Fruit fly (Drosophila melanogaster): ENCODE data around the gene CG33270.

The CG33270 gene

dm6 chr3L:11552996-11553671, 25.3 kb downstream of the CG33270 start (continued):
- TF ChIP-seq luna (GFP tag; optimal IDR thresholded peaks at IDR 0.05) (no peak), nerfin-1 (tag; optimal IDR thresholded peaks at IDR 0.05) (peak; percentile 69), scrt (GFP tag; optimal IDR thresholded peaks at IDR 0.05) (peak; percentile 97), Blimp-1 (GFP tag; optimal IDR thresholded peaks at IDR 0.05) (peak; percentile 32), CG8281 (tag; optimal IDR thresholded peaks at IDR 0.05) (no peak), lilli (GFP tag; optimal IDR thresholded peaks at IDR 0.05) (no peak), ham (GFP tag; IDR thresholded peaks at IDR 0.05) (no peak), gcm (GFP tag; optimal IDR thresholded peaks at IDR 0.05) (peak; percentile 56), CG9727 (GFP tag; optimal IDR thresholded peaks at IDR 0.05) (peak; percentile 50), lola (GFP tag; optimal IDR thresholded peaks at IDR 0.05) (no peak), Stat92E (GFP tag; optimal IDR thresholded peaks at IDR 0.05) (peak in 1 of 3 experiments; percentile 70), row (GFP tag; IDR thresholded peaks at IDR 0.05) (no peak; the same call in 2 of the 3 replicates), CG31441 (GFP tag; IDR thresholded peaks at IDR 0.05) (no peak; the same call in 1 of the 2 replicates), CG10979 (tag; optimal IDR thresholded peaks at IDR 0.05) (no peak), Sry-β (GFP tag; optimal IDR thresholded peaks at IDR 0.05) (no peak), zen2 (GFP tag; IDR thresholded peaks at IDR 0.05; ENCODE audit: partially characterized antibody) (peak; percentile 95), PHDP (tag; optimal IDR thresholded peaks at IDR 0.05) (no peak), jing (GFP tag; optimal IDR thresholded peaks at IDR 0.05) (no peak), CG2199 (GFP tag; IDR thresholded peaks at IDR 0.05) (peak; percentile 74; the same call in 1 of the 3 replicates), CG16779 (GFP tag; IDR thresholded peaks at IDR 0.05) (no peak), chif (GFP tag; optimal IDR thresholded peaks at IDR 0.05) (no peak), CG10565 (GFP tag; optimal IDR thresholded peaks at IDR 0.05) (no peak), D19B (GFP tag; optimal IDR thresholded peaks at IDR 0.05) (no peak), CG9609 (GFP tag; optimal IDR thresholded peaks at IDR 0.05) (no peak), stwl (tag; optimal IDR thresholded peaks at IDR 0.05) (peak; percentile 47), Fer3 (tag; optimal IDR thresholded peaks at IDR 0.05) (no peak), Spps (tag; optimal IDR thresholded peaks at IDR 0.05) (peak; percentile 6), Dip2 (GFP tag; IDR thresholded peaks at IDR 0.05) (no peak), CG4707 (GFP tag; optimal IDR thresholded peaks at IDR 0.05) (no peak), kah (GFP tag; optimal IDR thresholded peaks at IDR 0.05) (peak; percentile 100), CG30431 (GFP tag; optimal IDR thresholded peaks at IDR 0.05) (no peak), CG10267 (tag; optimal IDR thresholded peaks at IDR 0.05) (peak; percentile 21), E2f1 (GFP tag; IDR thresholded peaks at IDR 0.05) (no peak; the same call in 1 of the 2 replicates), jumu (GFP tag; optimal IDR thresholded peaks at IDR 0.05) (no peak), B-H1 (GFP tag; IDR thresholded peaks at IDR 0.05) (no peak; the same call in 2 of the 3 replicates), CG9797 (GFP tag; optimal IDR thresholded peaks at IDR 0.05) (no peak), CG13123 (GFP tag; optimal IDR thresholded peaks at IDR 0.05) (no peak), Meics (GFP tag; optimal IDR thresholded peaks at IDR 0.05) (no peak), Eip74EF (GFP tag; optimal IDR thresholded peaks at IDR 0.05) (peak in 1 of 2 experiments; percentile 67), vvl (GFP tag; IDR thresholded peaks at IDR 0.05) (peak; percentile 85; the same call in 1 of the 2 replicates), CG8765 (GFP tag; IDR thresholded peaks at IDR 0.05) (peak; percentile 61; the same call in 1 of the 2 replicates), B-H2 (GFP tag; optimal IDR thresholded peaks at IDR 0.05) (no peak), stc (GFP tag; IDR thresholded peaks at IDR 0.05) (no peak), Kr (GFP tag; optimal IDR thresholded peaks at IDR 0.05) (no peak), CoRest (tag; optimal IDR thresholded peaks at IDR 0.05) (no peak), org-1 (GFP tag; optimal IDR thresholded peaks at IDR 0.05) (peak; percentile 17), pb (GFP tag; optimal IDR thresholded peaks at IDR 0.05) (peak; percentile 12), sima (GFP tag; optimal IDR thresholded peaks at IDR 0.05) (no peak), CG2202 (tag; optimal IDR thresholded peaks at IDR 0.05) (peak; percentile 19)

All from whole organism, embryonic.